Fruit fly (Drosophila melanogaster) whole organism, pupa: ENCODE results near the gene Ogg1.

Experiments
- CG12605 ChIP-seq: fragments of 200-800 bp; sonication (Bioruptor generic); IDR thresholded peaks from 2 replicates; pipeline ENCODE4 v1.3.6; 2022; ENCODE audit warnings: missing biosample characterization, missing genetic modification characterization
- CG13204 ChIP-seq: fragments of 200-800 bp; sonication (Bioruptor generic); optimal IDR thresholded peaks from 2 replicates; lab custom pipeline; 2018; ENCODE audit warnings: missing biosample characterization, mild to moderate bottlenecking, missing genetic modification characterization, moderate library complexity
- CG14655 ChIP-seq: fragments of 200-800 bp; sonication (Bioruptor generic); optimal IDR thresholded peaks from 3 replicates; lab custom pipeline; 2017; ENCODE audit warnings: mild to moderate bottlenecking, missing biosample characterization, missing genetic modification reagents, missing genetic modification characterization
- CG17806 ChIP-seq: fragments of 200-800 bp; sonication (Bioruptor generic); optimal IDR thresholded peaks from 2 replicates; lab custom pipeline; 2018; ENCODE audit warnings: missing biosample characterization, mild to moderate bottlenecking, missing genetic modification characterization, moderate library complexity
- CG4496 ChIP-seq: fragments of 200-800 bp; sonication (Bioruptor generic); IDR thresholded peaks from 3 replicates; pipeline ENCODE4 v1.3.6; 2022; ENCODE audit warnings: missing biosample characterization, missing genetic modification characterization
- CG8159 ChIP-seq: fragments of 200-800 bp; sonication (Bioruptor generic); optimal IDR thresholded peaks from 3 replicates; lab custom pipeline; 2018; ENCODE audit warnings: missing biosample characterization, mild to moderate bottlenecking, missing genetic modification characterization, moderate library complexity
- CG8301 ChIP-seq: fragments of 200-800 bp; sonication (Bioruptor generic); optimal IDR thresholded peaks from 2 replicates; lab custom pipeline; 2018; ENCODE audit warnings: missing biosample characterization, mild to moderate bottlenecking, missing genetic modification characterization
- CG9948 ChIP-seq: fragments of 200-800 bp; sonication (Bioruptor generic); optimal IDR thresholded peaks from 2 replicates; lab custom pipeline; 2018; ENCODE audit warnings: missing biosample characterization, mild to moderate bottlenecking, missing genetic modification characterization, moderate library complexity
- D1 ChIP-seq: fragments of 200-800 bp; sonication (Bioruptor generic); optimal IDR thresholded peaks from 2 replicates; lab custom pipeline; 2018; ENCODE audit warnings: missing biosample characterization, mild to moderate bottlenecking, missing genetic modification characterization, moderate library complexity
- EcR ChIP-seq: fragments of 200-800 bp; sonication (Bioruptor generic); optimal IDR thresholded peaks from 3 replicates; lab custom pipeline; 2019; ENCODE audit warnings: missing biosample characterization, missing genetic modification characterization, mild to moderate bottlenecking, moderate library complexity, missing genetic modification reagents
- Pif1B ChIP-seq: fragments of 200-800 bp; sonication (Bioruptor generic); optimal IDR thresholded peaks from 3 replicates; lab custom pipeline; 2016; ENCODE audit warnings: missing biosample characterization, missing genetic modification characterization
- fd96Ca ChIP-seq: fragments of 200-800 bp; sonication (Bioruptor generic); IDR thresholded peaks from 3 replicates; pipeline ENCODE4 v1.3.6; 2022; ENCODE audit warnings: missing biosample characterization, missing genetic modification characterization
- gl ChIP-seq: fragments of 200-800 bp; sonication (Bioruptor generic); optimal IDR thresholded peaks from 2 replicates; lab custom pipeline; 2018; ENCODE audit warnings: missing biosample characterization, mild to moderate bottlenecking, missing genetic modification characterization
- rn ChIP-seq: fragments of 200-800 bp; sonication (Bioruptor generic); IDR thresholded peaks from 2 replicates; pipeline ENCODE4 v1.3.6; 2022; ENCODE audit warnings: missing biosample characterization, missing genetic modification characterization

dm6 chrX:8693520-8693919, 3.4 kb downstream of the Ogg1 start, which contains the start of gene CG11294:
- TF ChIP-seq fd96Ca (GFP tag; lab: Robert Waterston, UW): no peak
- TF ChIP-seq CG4496 (GFP tag; lab: Robert Waterston, UW): no peak
- TF ChIP-seq CG8301 (tag; lab: Kevin White, UChicago): no peak
- no peak for TF ChIP-seq EcR
- TF ChIP-seq CG13204: no peak
- TF ChIP-seq CG12605 (GFP tag; lab: Robert Waterston, UW): no peak
- TF ChIP-seq rn (GFP tag; lab: Robert Waterston, UW): no peak
- no peak for TF ChIP-seq CG9948 (tag; lab: Kevin White, UChicago)
- no peak for TF ChIP-seq D1 (tag; lab: Kevin White, UChicago)
- no peak for TF ChIP-seq CG8159 (tag; lab: Kevin White, UChicago)
- no peak for TF ChIP-seq gl
- TF ChIP-seq CG14655 (GFP tag; lab: Kevin White, UChicago): no peak
- no peak for TF ChIP-seq CG17806
- no peak for TF ChIP-seq Pif1B
